Fruit fly (Drosophila melanogaster) whole organism, prepupa: Measurements from ENCODE around the gene dan.

Experiments used
- Blimp-1 ChIP-seq: fragments of 200-800 bp; sonication (Bioruptor generic); optimal IDR thresholded peaks from 3 replicates; lab custom pipeline; 2017; ENCODE audit warnings: missing biosample characterization, missing genetic modification characterization, mild to moderate bottlenecking, moderate library complexity, missing genetic modification reagents
- CG10631 ChIP-seq: fragments of 200-800 bp; sonication (Bioruptor generic); optimal IDR thresholded peaks from 2 replicates; lab custom pipeline; 2016; ENCODE audit warnings: missing biosample characterization, missing genetic modification characterization
- CG11294 ChIP-seq: fragments of 200-800 bp; sonication (Bioruptor generic); IDR thresholded peaks from 2 replicates; pipeline ENCODE4 v1.3.6; 2022; ENCODE audit warnings: missing biosample characterization, missing genetic modification characterization
- CG11902 ChIP-seq: fragments of 200-800 bp; sonication (Bioruptor generic); optimal IDR thresholded peaks from 3 replicates; lab custom pipeline; 2016; ENCODE audit warnings: missing biosample characterization, missing genetic modification characterization
- CG1621 ChIP-seq: fragments of 200-800 bp; sonication (Bioruptor generic); optimal IDR thresholded peaks from 3 replicates; lab custom pipeline; 2018; ENCODE audit warnings: missing biosample characterization, mild to moderate bottlenecking, missing genetic modification characterization
- CG32006 ChIP-seq: fragments of 200-800 bp; sonication (Bioruptor generic); optimal IDR thresholded peaks from 3 replicates; lab custom pipeline; 2017; ENCODE audit warnings: missing biosample characterization, mild to moderate bottlenecking, missing genetic modification characterization
- CG4318 ChIP-seq: fragments of 200-800 bp; sonication (Bioruptor generic); optimal IDR thresholded peaks from 3 replicates; lab custom pipeline; 2017; ENCODE audit warnings: missing biosample characterization, mild to moderate bottlenecking, missing genetic modification characterization
- CG6276 ChIP-seq: fragments of 200-800 bp; sonication (Bioruptor generic); optimal IDR thresholded peaks from 2 replicates; lab custom pipeline; 2017; ENCODE audit warnings: missing biosample characterization, mild to moderate bottlenecking, missing genetic modification characterization
- CG6792 ChIP-seq: fragments of 200-800 bp; sonication (Bioruptor generic); optimal IDR thresholded peaks from 3 replicates; lab custom pipeline; 2016; ENCODE audit warnings: missing biosample characterization, missing genetic modification characterization
- CG6808 ChIP-seq: fragments of 200-800 bp; sonication (Bioruptor generic); optimal IDR thresholded peaks from 3 replicates; lab custom pipeline; 2017; ENCODE audit warnings: missing biosample characterization, missing genetic modification characterization, mild to moderate bottlenecking, moderate library complexity, missing genetic modification reagents
- CG6854 ChIP-seq: fragments of 200-800 bp; sonication (Bioruptor generic); optimal IDR thresholded peaks from 2 replicates; lab custom pipeline; 2017; ENCODE audit warnings: missing biosample characterization, mild to moderate bottlenecking, missing genetic modification characterization
- CG7368 ChIP-seq: fragments of 200-800 bp; sonication (Bioruptor generic); optimal IDR thresholded peaks from 3 replicates; lab custom pipeline; 2016; ENCODE audit warnings: missing biosample characterization, missing genetic modification characterization
- CG8119 ChIP-seq: fragments of 200-800 bp; sonication (Bioruptor generic); IDR thresholded peaks from 3 replicates; pipeline ENCODE4 v1.3.6; 2022; ENCODE audit warnings: missing biosample characterization, missing genetic modification characterization
- CG8319 ChIP-seq: fragments of 200-800 bp; sonication (Bioruptor generic); optimal IDR thresholded peaks from 3 replicates; lab custom pipeline; 2016; ENCODE audit warnings: missing biosample characterization, missing genetic modification characterization
- CG8632 ChIP-seq: fragments of 200-800 bp; sonication (Bioruptor generic); optimal IDR thresholded peaks from 3 replicates; lab custom pipeline; 2016; ENCODE audit warnings: missing biosample characterization, missing genetic modification characterization
- CG9139 ChIP-seq: fragments of 200-800 bp; sonication (Bioruptor generic); optimal IDR thresholded peaks from 3 replicates; lab custom pipeline; 2017; ENCODE audit warnings: missing biosample characterization, mild to moderate bottlenecking, missing genetic modification characterization
- Eip75B ChIP-seq: fragments of 200-800 bp; sonication (Bioruptor generic); optimal IDR thresholded peaks from 3 replicates; lab custom pipeline; 2016; ENCODE audit warnings: missing biosample characterization, missing genetic modification characterization
- Ets21C ChIP-seq: fragments of 200-800 bp; sonication (Bioruptor generic); optimal IDR thresholded peaks from 3 replicates; lab custom pipeline; 2016; ENCODE audit warnings: missing biosample characterization, missing genetic modification characterization
- Ets96B ChIP-seq: fragments of 200-800 bp; optimal IDR thresholded peaks from 2 replicates; lab custom pipeline; 2019; ENCODE audit warnings: missing biosample characterization, mild to moderate bottlenecking, missing genetic modification characterization, moderate library complexity
- Gug ChIP-seq: fragments of 200-800 bp; sonication (Bioruptor generic); IDR thresholded peaks from 2 replicates; pipeline ENCODE4 v1.3.6; 2022; ENCODE audit warnings: missing biosample characterization, missing genetic modification characterization
- Hr39 ChIP-seq: fragments of 200-800 bp; sonication (Bioruptor generic); optimal IDR thresholded peaks from 2 replicates; lab custom pipeline; 2016; ENCODE audit warnings: missing biosample characterization, missing genetic modification characterization
- Hr4 ChIP-seq: fragments of 200-800 bp; sonication (Bioruptor generic); optimal IDR thresholded peaks from 3 replicates; lab custom pipeline; 2016; ENCODE audit warnings: missing biosample characterization, missing genetic modification characterization
- Lpt ChIP-seq: fragments of 200-800 bp; sonication (Bioruptor generic); optimal IDR thresholded peaks from 3 replicates; lab custom pipeline; 2016; ENCODE audit warnings: missing biosample characterization, missing genetic modification characterization
- Met ChIP-seq: fragments of 200-800 bp; sonication (Bioruptor generic); optimal IDR thresholded peaks from 3 replicates; lab custom pipeline; 2016; ENCODE audit warnings: missing biosample characterization, missing genetic modification characterization
- OdsH ChIP-seq: fragments of 200-800 bp; sonication (Bioruptor generic); optimal IDR thresholded peaks from 3 replicates; lab custom pipeline; 2016; ENCODE audit warnings: missing biosample characterization, missing genetic modification characterization
- Smox ChIP-seq: fragments of 200-800 bp; sonication (Bioruptor generic); optimal IDR thresholded peaks from 3 replicates; lab custom pipeline; 2016; ENCODE audit warnings: missing biosample characterization, missing genetic modification characterization
- Sox14 ChIP-seq: fragments of 200-800 bp; sonication (Bioruptor generic); optimal IDR thresholded peaks from 3 replicates; lab custom pipeline; 2016; ENCODE audit warnings: missing biosample characterization, missing genetic modification characterization
- Sox15 ChIP-seq: fragments of 200-800 bp; sonication (Bioruptor generic); optimal IDR thresholded peaks from 3 replicates; lab custom pipeline; 2016; ENCODE audit warnings: missing biosample characterization, missing genetic modification characterization
- achi ChIP-seq: fragments of 200-800 bp; sonication (Bioruptor generic); optimal IDR thresholded peaks from 3 replicates; lab custom pipeline; 2016; ENCODE audit warnings: missing biosample characterization, missing genetic modification characterization
- acj6 ChIP-seq: fragments of 200-800 bp; sonication (Bioruptor generic); optimal IDR thresholded peaks from 3 replicates; lab custom pipeline; 2016; ENCODE audit warnings: missing biosample characterization, missing genetic modification characterization
- dac ChIP-seq: fragments of 200-800 bp; sonication (Bioruptor generic); optimal IDR thresholded peaks from 2 replicates; lab custom pipeline; 2017; ENCODE audit warnings: missing biosample characterization, mild to moderate bottlenecking, missing genetic modification characterization
- dsx ChIP-seq: fragments of 200-800 bp; optimal IDR thresholded peaks from 3 replicates; lab custom pipeline; 2019; ENCODE audit warnings: missing biosample characterization, mild to moderate bottlenecking, missing genetic modification characterization, moderate library complexity; ENCODE audit not compliant: poor library complexity, severe bottlenecking
- eg ChIP-seq: fragments of 200-800 bp; sonication (Bioruptor generic); IDR thresholded peaks from 3 replicates; pipeline ENCODE4 v1.3.6; 2022; ENCODE audit warnings: missing biosample characterization, missing genetic modification characterization
- esn ChIP-seq: fragments of 200-800 bp; sonication (Bioruptor generic); optimal IDR thresholded peaks from 2 replicates; lab custom pipeline; 2016; ENCODE audit warnings: missing biosample characterization, mild to moderate bottlenecking, missing genetic modification characterization, moderate library complexity
- fd59A ChIP-seq: fragments of 200-800 bp; sonication (Bioruptor generic); optimal IDR thresholded peaks from 2 replicates; lab custom pipeline; 2017; ENCODE audit warnings: missing biosample characterization, mild to moderate bottlenecking, missing genetic modification characterization, missing genetic modification reagents
- fd85E ChIP-seq: fragments of 200-800 bp; sonication (Bioruptor generic); optimal IDR thresholded peaks from 3 replicates; lab custom pipeline; 2016; ENCODE audit warnings: missing biosample characterization, missing genetic modification characterization
- fkh ChIP-seq: fragments of 200-800 bp; sonication (Bioruptor generic); optimal IDR thresholded peaks from 3 replicates; lab custom pipeline; 2017; ENCODE audit warnings: missing biosample characterization, mild to moderate bottlenecking, missing genetic modification characterization, moderate library complexity
- lz ChIP-seq: fragments of 200-800 bp; sonication (Bioruptor generic); optimal IDR thresholded peaks from 3 replicates; lab custom pipeline; 2016; ENCODE audit warnings: missing biosample characterization, missing genetic modification characterization
- pdm3 ChIP-seq: fragments of 200-800 bp; sonication (Bioruptor generic); optimal IDR thresholded peaks from 3 replicates; lab custom pipeline; 2016; ENCODE audit warnings: missing biosample characterization, missing genetic modification characterization
- ss ChIP-seq, 2 experiments: fragments of 200-800 bp; sonication (Bioruptor generic); optimal IDR thresholded peaks; 2 replicates in 1 of 2; 3 replicates in 1 of 2; lab custom pipeline; 2017 to 2018; ENCODE audit warnings: mild to moderate bottlenecking in 2 of 2, missing biosample characterization in 2 of 2, missing genetic modification characterization in 2 of 2, moderate library complexity in 1 of 2
- vri ChIP-seq: fragments of 200-800 bp; sonication (Bioruptor generic); optimal IDR thresholded peaks from 3 replicates; lab custom pipeline; 2016; ENCODE audit warnings: missing biosample characterization, mild to moderate bottlenecking, missing genetic modification characterization

Gene dan

DNA sequence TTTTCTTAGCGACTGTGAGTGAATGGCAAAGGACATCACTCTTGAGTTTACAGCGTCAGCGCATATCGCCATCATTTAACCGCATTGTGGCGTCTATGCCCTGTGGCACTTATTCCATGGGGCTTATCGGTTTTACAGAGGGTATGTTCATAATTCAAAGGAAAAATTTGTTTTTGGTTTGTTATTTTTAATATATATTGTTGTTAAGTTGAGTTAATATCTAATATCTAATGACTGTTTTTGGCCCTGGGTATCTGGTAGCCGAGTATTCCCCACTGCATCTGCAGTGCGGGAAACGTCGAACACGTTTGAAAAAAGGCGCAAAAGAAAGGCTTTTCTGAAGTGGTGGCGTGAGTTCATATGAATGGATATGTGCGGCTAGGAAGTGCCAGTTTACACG lies 5.7 kb upstream of the dan start (continued):
- TF ChIP-seq Lpt (GFP tag; lab: Kevin White, UChicago) (no peak), CG6792 (GFP tag; lab: Kevin White, UChicago) (peak; percentile 77), dsx (peak; percentile 57), CG9139 (peak; percentile 31), Met (GFP tag; lab: Kevin White, UChicago) (peak; percentile 89), CG11294 (GFP tag; lab: Robert Waterston, UW) (0 out of 2 replicates have a peak, but pooled peaks have one; percentile 30), OdsH (GFP tag; lab: Kevin White, UChicago) (peak; percentile 82), Eip75B (peak; percentile 61), CG10631 (GFP tag; lab: Kevin White, UChicago) (peak; percentile 70), Gug (no peak), Smox (GFP tag; lab: Kevin White, UChicago) (peak; percentile 87), fkh (GFP tag; lab: Kevin White, UChicago) (no peak), dac (GFP tag; lab: Kevin White, UChicago) (no peak), Ets21C (GFP tag; lab: Kevin White, UChicago) (peak; percentile 67), ss (GFP tag; optimal IDR thresholded peaks at IDR 0.05; lab: Kevin White, UChicago) (peak; percentile 44 to 54), CG32006 (peak; percentile 68), vri (peak; percentile 83), Blimp-1 (peak; percentile 48), CG6808 (GFP tag; lab: Kevin White, UChicago) (peak; percentile 69), Ets96B (tag; lab: Kevin White, UChicago) (peak; percentile 77), Hr39 (GFP tag; lab: Kevin White, UChicago) (peak; percentile 85), Sox14 (peak; percentile 80), CG6276 (GFP tag; lab: Kevin White, UChicago) (no peak), Hr4 (GFP tag; lab: Kevin White, UChicago) (peak; percentile 56), acj6 (GFP tag; lab: Kevin White, UChicago) (peak; percentile 88), CG8632 (GFP tag; lab: Kevin White, UChicago) (peak; percentile 77), pdm3 (GFP tag; lab: Kevin White, UChicago) (peak; percentile 83), CG6854 (GFP tag; lab: Kevin White, UChicago) (no peak), fd85E (no peak), CG8119 (GFP tag; lab: Robert Waterston, UW) (peak; percentile 63), CG8319 (GFP tag; lab: Kevin White, UChicago) (peak; percentile 35), CG4318 (peak; percentile 27)
- TF ChIP-seq, all 60 proteins: peak for 51

dm6 chr3R:25181424-25181823 lies 2.8 kb upstream of the dan start:
- no peak for TF ChIP-seq lz (GFP tag; lab: Kevin White, UChicago)
- TF ChIP-seq CG11902 (GFP tag; lab: Kevin White, UChicago): no peak
- TF ChIP-seq vri: no peak
- no peak for TF ChIP-seq dsx
- TF ChIP-seq CG1621 (tag; lab: Kevin White, UChicago): no peak
- no peak for TF ChIP-seq achi (GFP tag; lab: Kevin White, UChicago)
- no peak for TF ChIP-seq Met (GFP tag; lab: Kevin White, UChicago)
- TF ChIP-seq Sox15: no peak
- TF ChIP-seq eg (GFP tag; lab: Robert Waterston, UW): no peak
- TF ChIP-seq fd59A (GFP tag; lab: Kevin White, UChicago): no peak
- no peak for TF ChIP-seq CG7368 (GFP tag; lab: Kevin White, UChicago)
- TF ChIP-seq esn: no peak
